Worm (Caenorhabditis elegans) whole organism, L4/young adult: ENCODE measurements around the gene nlp-48.

ENCODE experiments used
- W03F9.2 ChIP-seq: fragments of 150-350 bp; optimal IDR thresholded peaks from 2 replicates; lab custom pipeline; 2014; ENCODE audit warnings: missing biosample characterization, missing genetic modification characterization
- dao-5 ChIP-seq: sonication (generic microtip); optimal IDR thresholded peaks from 2 replicates; lab custom pipeline; 2016; ENCODE audit warnings: missing genotype, missing genetic modification characterization, moderate library complexity, missing compliant biosample characterization
- him-1 ChIP-seq: sonication (generic microtip); optimal IDR thresholded peaks from 2 replicates; lab custom pipeline; 2016; ENCODE audit warnings: missing genotype, missing genetic modification reagents, missing genetic modification characterization, missing compliant biosample characterization

- TF ChIP-seq him-1 (tag; lab: Kevin White, UChicago) (no peak), W03F9.2 (tag; lab: Kevin White, UChicago) (no peak), dao-5 (tag; lab: Kevin White, UChicago) (no peak)
Observed at ce11 chrIII:9441133-9441532, 40.2 kb upstream of the nlp-48 start, which contains the start of gene emb-30.
